Worm (Caenorhabditis elegans): ENCODE data around the gene szy-4.

ce11 chrII:6221470-6221869, 23.0 kb downstream of the szy-4 start:
- TF ChIP-seq mep-1 (tag; optimal IDR thresholded peaks at IDR 0.05), result no peak
- no peak for TF ChIP-seq unc-62 (GFP tag; optimal IDR thresholded peaks at IDR 0.05)
- TF ChIP-seq elt-3 (tag; optimal IDR thresholded peaks at IDR 0.05), result no peak
- TF ChIP-seq ceh-39 (tag; optimal IDR thresholded peaks at IDR 0.05), result no peak
- no peak for TF ChIP-seq unc-39 (tag; optimal IDR thresholded peaks at IDR 0.05)
- TF ChIP-seq M03D4.4 (tag; optimal IDR thresholded peaks at IDR 0.05), result no peak
- TF ChIP-seq pha-4 (tag; optimal IDR thresholded peaks at IDR 0.05), result no peak
- no peak for TF ChIP-seq snpc-4 (tag; optimal IDR thresholded peaks at IDR 0.05)
- TF ChIP-seq hlh-1 (tag; optimal IDR thresholded peaks at IDR 0.05), result no peak
- no peak for TF ChIP-seq nhr-237 (tag; optimal IDR thresholded peaks at IDR 0.05)
- no peak for TF ChIP-seq nhr-2 (tag; optimal IDR thresholded peaks at IDR 0.05)

All from whole organism, mixed stage, embryonic.